Fruit fly (Drosophila melanogaster) Kc167 (cell line): ENCODE data around the gene Iyd.
"Not testable (repeated sequence)": the region's sequence is repeated elsewhere in the genome, so short reads cannot be mapped to it uniquely, and the experiment has no call there.

Experiments used
- Myc ChIP-seq: fragments of >200 bp; optimal IDR thresholded peaks from 2 replicates; lab custom pipeline; 2017; ENCODE audit warnings: missing external identifiers
- Sin3A ChIP-seq: fragments of >200 bp; optimal IDR thresholded peaks from 2 replicates; lab custom pipeline; 2018; ENCODE audit warnings: missing external identifiers
- h ChIP-seq: fragments of >200 bp; optimal IDR thresholded peaks from 3 replicates; lab custom pipeline; 2018; ENCODE audit warnings: missing external identifiers
- insv ChIP-seq: fragments of >200 bp; optimal IDR thresholded peaks from 3 replicates; lab custom pipeline; 2018; ENCODE audit warnings: missing external identifiers
- psq ChIP-seq: fragments of >200 bp; optimal IDR thresholded peaks from 2 replicates; lab custom pipeline; 2017; ENCODE audit warnings: missing external identifiers
- ttk ChIP-seq: sonication (Bioruptor generic); optimal IDR thresholded peaks from 2 replicates; lab custom pipeline; 2017; ENCODE audit warnings: missing external identifiers

- not testable (repeated sequence) for TF ChIP-seq ttk; Sin3A (lab: Kevin White, UChicago); psq; h (lab: Kevin White, UChicago); Myc (lab: Kevin White, UChicago); insv (lab: Kevin White, UChicago)
These were observed 38.8 kb upstream of the Iyd start, which contains the start of gene CG14143 for dm6 chr3L:11134886-11135285.
